Fruit fly (Drosophila melanogaster) Kc167 (cell line): ENCODE measurements around the gene Hsp70Aa.

Source experiments
- Myc ChIP-seq: fragments of >200 bp; optimal IDR thresholded peaks from 2 replicates; lab custom pipeline; 2017; ENCODE audit warnings: missing external identifiers
- Sin3A ChIP-seq: fragments of >200 bp; optimal IDR thresholded peaks from 2 replicates; lab custom pipeline; 2018; ENCODE audit warnings: missing external identifiers
- ttk ChIP-seq: sonication (Bioruptor generic); optimal IDR thresholded peaks from 2 replicates; lab custom pipeline; 2017; ENCODE audit warnings: missing external identifiers

- TF ChIP-seq Sin3A (lab: Kevin White, UChicago), result no peak
- no peak for TF ChIP-seq Myc (lab: Kevin White, UChicago)
- no peak for TF ChIP-seq ttk (lab: Kevin White, UChicago)
These were observed 23.7 kb upstream of the Hsp70Aa start, which contains the start of gene CG18547 for dm6 chr3R:11979879-11980571.
